Worm (Caenorhabditis elegans): Measurements from ENCODE around the gene sre-48.

The sre-48 gene

ce11 chrII:14008359-14008758 lies 28.7 kb upstream of the sre-48 start, which contains the start of gene F01D5.7:
TSS of gene F01D5.7 (plus strand) at chrII:14008659.
- no peak for TF ChIP-seq F26F4.8 (GFP tag; conservative IDR thresholded peaks at IDR 0.05)
- TF ChIP-seq nhr-41 (GFP tag; IDR thresholded peaks at IDR 0.05): no peak
- no peak for TF ChIP-seq lin-38 (GFP tag; IDR thresholded peaks at IDR 0.05)

ce11 chrII:14006210-14006609 lies 26.5 kb upstream of the sre-48 start, which contains the start of gene F01D5.6:
TSS of gene F01D5.6 (plus strand) at chrII:14006510.
- TF ChIP-seq lin-15B (tag; optimal IDR thresholded peaks at IDR 0.05) (no peak), ceh-28 (tag; optimal IDR thresholded peaks at IDR 0.05) (no peak), lsy-2 (tag; optimal IDR thresholded peaks at IDR 0.05) (no peak), nhr-76 (tag; optimal IDR thresholded peaks at IDR 0.05) (no peak), zip-2 (tag; optimal IDR thresholded peaks at IDR 0.05) (no peak)

DNA sequence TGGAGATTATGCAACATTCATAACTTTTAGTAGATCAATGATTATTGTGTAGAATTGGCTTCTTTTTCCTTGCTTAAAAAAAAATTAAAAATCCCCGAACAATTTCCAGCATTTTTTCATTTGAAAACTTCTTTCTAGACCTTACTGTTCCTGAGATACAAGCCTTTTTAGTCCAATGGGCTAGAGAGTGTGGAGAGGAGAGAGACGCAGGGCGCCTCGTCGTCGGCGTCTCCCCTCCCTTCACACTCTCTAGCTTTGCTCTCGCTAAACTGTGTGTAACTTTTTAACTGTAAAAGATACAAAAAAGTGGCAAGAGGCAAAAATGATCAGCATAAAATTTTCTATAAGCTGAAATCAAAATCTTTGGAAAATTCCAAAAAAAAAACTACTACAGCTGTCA lies 25.5 kb upstream of the sre-48 start:
- no peak for TF ChIP-seq F44E2.7 (GFP tag; IDR thresholded peaks at IDR 0.05)
- TF ChIP-seq nhr-42 (GFP tag; IDR thresholded peaks at IDR 0.05): no peak
- no peak for TF ChIP-seq nhr-77 (tag; optimal IDR thresholded peaks at IDR 0.05)
- TF ChIP-seq nhr-25 (tag; optimal IDR thresholded peaks at IDR 0.05; ENCODE audit: borderline replicate concordance, insufficient read depth): no peak
- no peak for TF ChIP-seq ces-1 (GFP tag; optimal IDR thresholded peaks at IDR 0.05)
- no peak for TF ChIP-seq hlh-11 (tag; optimal IDR thresholded peaks at IDR 0.05)
- no peak for TF ChIP-seq spr-3 (GFP tag; optimal IDR thresholded peaks at IDR 0.05)
- no peak for TF ChIP-seq ZK546.5 (tag; optimal IDR thresholded peaks at IDR 0.05)
- TF ChIP-seq F37D6.2 (tag; optimal IDR thresholded peaks at IDR 0.05): no peak
- TF ChIP-seq spr-1 (tag; optimal IDR thresholded peaks at IDR 0.05): no peak
- TF ChIP-seq lir-3 (tag; optimal IDR thresholded peaks at IDR 0.05): no peak
- no peak for TF ChIP-seq unc-130 (GFP tag; optimal IDR thresholded peaks at IDR 0.05)
- TF ChIP-seq vab-7 (GFP tag; IDR thresholded peaks at IDR 0.05): no peak
- no peak for TF ChIP-seq unc-39 (tag; optimal IDR thresholded peaks at IDR 0.05)
- TF ChIP-seq zip-11 (GFP tag; IDR thresholded peaks at IDR 0.05): no peak
- TF ChIP-seq lin-13 (GFP tag; optimal IDR thresholded peaks at IDR 0.05): no peak
- no peak for TF ChIP-seq nhr-41 (GFP tag; IDR thresholded peaks at IDR 0.05)
- TF ChIP-seq nhr-10 (tag; optimal IDR thresholded peaks at IDR 0.05): no peak
- no peak for TF ChIP-seq gei-8 (GFP tag; optimal IDR thresholded peaks at IDR 0.05)
- no peak for TF ChIP-seq ceh-62 (tag; optimal IDR thresholded peaks at IDR 0.05)

- no peak for TF ChIP-seq zip-2 (tag; optimal IDR thresholded peaks at IDR 0.05)
- TF ChIP-seq egl-43 (GFP tag; IDR thresholded peaks at IDR 0.05): no peak
- TF ChIP-seq set-16 (GFP tag; IDR thresholded peaks at IDR 0.05): peak; percentile 57; the same call in 1 of the 2 replicates
- no peak for TF ChIP-seq dmd-8 (GFP tag; IDR thresholded peaks at IDR 0.05)
- no peak for TF ChIP-seq pha-4 (GFP tag; IDR thresholded peaks at IDR 0.05)
- no peak for TF ChIP-seq pha-4 (tag; optimal IDR thresholded peaks at IDR 0.05)
- TF ChIP-seq T26A8.4 (GFP tag; IDR thresholded peaks at IDR 0.05): 0 out of 2 replicates have a peak, but pooled peaks have one; percentile 20
- peak; percentile 23 for TF ChIP-seq nhr-48 (tag; optimal IDR thresholded peaks at IDR 0.05)
- peak; percentile 35 for TF ChIP-seq aha-1 (tag)
- TF ChIP-seq hlh-11 (tag; optimal IDR thresholded peaks at IDR 0.05): peak; percentile 51
- no peak for TF ChIP-seq daf-16 (GFP tag; optimal IDR thresholded peaks at IDR 0.05)
- TF ChIP-seq daf-16 (tag; optimal IDR thresholded peaks at IDR 0.05): no peak
- peak in 1 of 2 experiments; percentile 7 for TF ChIP-seq mdl-1 (tag; optimal IDR thresholded peaks at IDR 0.05)
Measured at ce11 chrII:14004770-14005169, 25.1 kb upstream of the sre-48 start.
